Worm (Caenorhabditis elegans): ENCODE measurements around the gene cdc-25.2.
A peak's percentile ranks its signal among the peaks of the same experiment; 100 is the strongest.

Gene cdc-25.2

ce11 chrV:1577092-1577709, 10.3 kb downstream of the cdc-25.2 start:
- TF ChIP-seq zip-8 (tag; optimal IDR thresholded peaks at IDR 0.05) (no peak), nhr-12 (tag; optimal IDR thresholded peaks at IDR 0.05) (no peak), ceh-43 (GFP tag; optimal IDR thresholded peaks at IDR 0.05) (peak; percentile 24), nhr-28 (tag; optimal IDR thresholded peaks at IDR 0.05) (no peak), mls-2 (tag; optimal IDR thresholded peaks at IDR 0.05) (no peak), tbx-8 (GFP tag; optimal IDR thresholded peaks at IDR 0.05) (no peak), ceh-39 (tag; optimal IDR thresholded peaks at IDR 0.05) (no peak), lin-13 (tag; optimal IDR thresholded peaks at IDR 0.05) (no peak), mab-5 (tag; optimal IDR thresholded peaks at IDR 0.05) (no peak), nhr-2 (tag; optimal IDR thresholded peaks at IDR 0.05) (peak; percentile 72), lsy-2 (tag; optimal IDR thresholded peaks at IDR 0.05) (no peak), ham-2 (GFP tag; optimal IDR thresholded peaks at IDR 0.05) (no peak), nhr-76 (tag; optimal IDR thresholded peaks at IDR 0.05) (no peak), ceh-83 (GFP tag; optimal IDR thresholded peaks at IDR 0.05) (peak; percentile 32), drap-1 (GFP tag; optimal IDR thresholded peaks at IDR 0.05) (no peak), hlh-1 (tag; optimal IDR thresholded peaks at IDR 0.05) (no peak), pha-4 (tag; optimal IDR thresholded peaks at IDR 0.05) (no peak), ces-1 (GFP tag; optimal IDR thresholded peaks at IDR 0.05) (no peak), elt-1 (tag; optimal IDR thresholded peaks at IDR 0.05; ENCODE audit: borderline replicate concordance, insufficient read depth) (no peak), ztf-11 (tag; optimal IDR thresholded peaks at IDR 0.05) (no peak), unc-120 (tag; optimal IDR thresholded peaks at IDR 0.05; ENCODE audit: poor library complexity, severe bottlenecking) (no peak), M03D4.4 (tag; optimal IDR thresholded peaks at IDR 0.05) (peak; percentile 49), lin-32 (GFP tag; optimal IDR thresholded peaks at IDR 0.05) (no peak)

DNA sequence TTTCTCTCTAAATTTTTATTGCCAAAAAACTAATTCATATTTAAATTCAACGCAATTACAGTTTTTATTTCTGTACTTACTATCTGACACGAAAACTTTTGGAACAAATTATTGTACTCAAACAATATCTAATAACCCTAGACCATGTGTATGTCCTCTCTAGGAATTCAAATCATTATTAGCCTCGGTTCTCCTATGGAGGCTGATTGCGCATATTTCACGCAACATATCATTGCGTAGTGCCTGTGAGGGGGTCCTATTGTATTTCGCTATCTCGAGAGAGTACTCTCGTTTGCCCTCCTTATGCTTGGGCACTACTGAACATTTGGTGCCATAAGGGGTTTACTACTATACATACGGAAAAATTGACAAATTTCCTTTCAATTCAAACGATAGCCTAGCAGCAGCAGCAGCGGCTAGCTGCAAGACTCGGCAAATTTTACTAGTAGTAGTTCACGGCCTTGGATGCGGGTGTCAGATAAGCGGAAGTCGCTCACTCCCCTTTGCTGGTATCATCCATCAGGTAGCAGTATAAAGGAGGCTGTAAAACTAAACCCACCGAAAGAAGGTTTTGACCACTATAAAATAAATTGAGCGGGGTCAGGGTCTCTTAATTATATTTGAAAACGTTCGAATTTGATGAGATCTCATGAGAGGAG, 11.8 kb downstream of the cdc-25.2 start:
- TF ChIP-seq ztf-11 (tag; optimal IDR thresholded peaks at IDR 0.05) (peak; percentile 34), ces-1 (GFP tag; optimal IDR thresholded peaks at IDR 0.05) (no peak), nhr-28 (tag; optimal IDR thresholded peaks at IDR 0.05) (no peak), nhr-2 (tag; optimal IDR thresholded peaks at IDR 0.05) (peak; percentile 88), M03D4.4 (tag; optimal IDR thresholded peaks at IDR 0.05) (peak; percentile 23), zip-8 (tag; optimal IDR thresholded peaks at IDR 0.05) (peak; percentile 87), ceh-39 (tag; optimal IDR thresholded peaks at IDR 0.05) (no peak), cnd-1 (tag; optimal IDR thresholded peaks at IDR 0.05) (peak; percentile 26), ham-2 (GFP tag; optimal IDR thresholded peaks at IDR 0.05) (peak; percentile 65)

- TF ChIP-seq ham-2 (GFP tag; optimal IDR thresholded peaks at IDR 0.05) (no peak), tbx-8 (GFP tag; optimal IDR thresholded peaks at IDR 0.05) (no peak), nhr-237 (tag; optimal IDR thresholded peaks at IDR 0.05) (no peak), zip-8 (tag; optimal IDR thresholded peaks at IDR 0.05) (no peak), nhr-2 (tag; optimal IDR thresholded peaks at IDR 0.05) (no peak)
Measured at ce11 chrV:1579790-1580189, 12.9 kb downstream of the cdc-25.2 start.

DNA sequence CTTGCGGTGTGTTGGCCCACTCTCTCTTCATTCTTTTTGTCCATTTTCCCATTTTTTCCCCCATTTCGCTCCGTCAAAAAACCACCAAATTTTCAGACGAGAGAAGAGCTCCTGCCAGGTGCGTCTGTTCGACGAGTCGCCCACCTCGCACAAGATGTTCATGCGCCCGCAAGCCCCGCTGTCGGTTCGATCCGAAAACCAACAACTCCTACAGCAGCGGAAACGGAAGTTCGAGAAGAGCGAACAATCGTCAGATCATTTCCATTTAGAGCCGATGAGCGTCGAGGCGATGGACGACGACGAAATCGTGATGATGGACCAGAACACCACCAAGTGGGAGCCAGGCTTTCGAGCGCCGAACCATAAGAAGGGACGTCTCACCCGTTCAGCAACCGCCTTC, 16.4 kb downstream of the cdc-25.2 start:
- TF ChIP-seq unc-120 (tag; optimal IDR thresholded peaks at IDR 0.05; ENCODE audit: poor library complexity, severe bottlenecking) (no peak), cnd-1 (tag; optimal IDR thresholded peaks at IDR 0.05) (peak; percentile 18), unc-39 (tag; optimal IDR thresholded peaks at IDR 0.05) (no peak), pha-4 (tag; optimal IDR thresholded peaks at IDR 0.05) (no peak), ztf-11 (tag; optimal IDR thresholded peaks at IDR 0.05) (no peak), flh-1 (GFP tag; optimal IDR thresholded peaks at IDR 0.05) (no peak), nhr-12 (tag; optimal IDR thresholded peaks at IDR 0.05) (no peak)

- no peak for TF ChIP-seq snpc-4 (tag; optimal IDR thresholded peaks at IDR 0.05)
- TF ChIP-seq lin-13 (tag; optimal IDR thresholded peaks at IDR 0.05), result no peak
- TF ChIP-seq mls-2 (tag; optimal IDR thresholded peaks at IDR 0.05), result no peak
Measured at ce11 chrV:1585411-1585810, 18.5 kb downstream of the cdc-25.2 start, which contains the start of gene F16B4.7. F16B4.7 (plus strand) TSS chrV:1585711.

- TF ChIP-seq ham-2 (GFP tag; optimal IDR thresholded peaks at IDR 0.05) (no peak), hlh-1 (tag; optimal IDR thresholded peaks at IDR 0.05) (no peak), mab-5 (tag; optimal IDR thresholded peaks at IDR 0.05) (no peak), pha-4 (tag; optimal IDR thresholded peaks at IDR 0.05) (no peak), elt-3 (tag; optimal IDR thresholded peaks at IDR 0.05) (no peak), nhr-237 (tag; optimal IDR thresholded peaks at IDR 0.05) (no peak), mls-2 (tag; optimal IDR thresholded peaks at IDR 0.05) (no peak), snpc-4 (tag; optimal IDR thresholded peaks at IDR 0.05) (no peak), lsy-2 (tag; optimal IDR thresholded peaks at IDR 0.05) (no peak), elt-1 (tag; optimal IDR thresholded peaks at IDR 0.05; ENCODE audit: borderline replicate concordance, insufficient read depth) (no peak), unc-120 (tag; optimal IDR thresholded peaks at IDR 0.05; ENCODE audit: poor library complexity, severe bottlenecking) (no peak), ceh-43 (GFP tag; optimal IDR thresholded peaks at IDR 0.05) (no peak), nhr-76 (tag; optimal IDR thresholded peaks at IDR 0.05) (no peak), bed-3 (GFP tag; optimal IDR thresholded peaks at IDR 0.05) (no peak), lin-13 (tag; optimal IDR thresholded peaks at IDR 0.05) (no peak), unc-39 (tag; optimal IDR thresholded peaks at IDR 0.05) (no peak)
Measured at ce11 chrV:1586906-1587305, 20.0 kb downstream of the cdc-25.2 start, which contains the start of gene F16B4.6. F16B4.6 (plus strand) TSS chrV:1587206.

All from whole organism, mixed stage, embryonic.